Worm (Caenorhabditis elegans): Measurements from ENCODE around the gene nhr-100.
"Not testable (repeated sequence)": the region's sequence is repeated elsewhere in the genome, so short reads cannot be mapped to it uniquely, and the experiment has no call there.

Gene nhr-100

ce11 chrIV:9682514-9682913 is 46.0 kb upstream of the nhr-100 start, which contains the start of gene ins-7:
TSS of gene ins-7 (minus strand) at chrIV:9682845.
- TF ChIP-seq zfh-2 (GFP tag; conservative IDR thresholded peaks at IDR 0.05) = no peak
- TF ChIP-seq unc-62 (GFP tag; optimal IDR thresholded peaks at IDR 0.05) = peak; percentile 70
- TF ChIP-seq ets-4 (GFP tag; optimal IDR thresholded peaks at IDR 0.05) = peak; percentile 82
- no peak for TF ChIP-seq gei-17 (GFP tag; optimal IDR thresholded peaks at IDR 0.05)
- no peak for TF ChIP-seq bed-2 (GFP tag; IDR thresholded peaks at IDR 0.05)
- no peak for TF ChIP-seq egl-18 (GFP tag; IDR thresholded peaks at IDR 0.05)
- TF ChIP-seq repo-1 (tag; optimal IDR thresholded peaks at IDR 0.05) = no peak
- TF ChIP-seq ztf-22 (GFP tag; optimal IDR thresholded peaks at IDR 0.05) = peak; percentile 48
- no peak for TF ChIP-seq aptf-2 (GFP tag; conservative IDR thresholded peaks at IDR 0.05)
- TF ChIP-seq Y53F4B.3 (GFP tag; IDR thresholded peaks at IDR 0.05) = no peak
- TF ChIP-seq madf-3 (GFP tag; IDR thresholded peaks at IDR 0.05) = no peak
- TF ChIP-seq nhr-27 (tag; optimal IDR thresholded peaks at IDR 0.05) = no peak
- no peak for TF ChIP-seq Y79H2A.3 (GFP tag; conservative IDR thresholded peaks at IDR 0.05)
- TF ChIP-seq xnd-1 (tag; optimal IDR thresholded peaks at IDR 0.05) = no peak
- no peak for TF ChIP-seq snpc-4 (GFP tag; optimal IDR thresholded peaks at IDR 0.05)
- no peak for TF ChIP-seq snpc-4 (tag; optimal IDR thresholded peaks at IDR 0.05)
- no peak for TF ChIP-seq ceh-100 (GFP tag; IDR thresholded peaks at IDR 0.05)
- TF ChIP-seq C17E4.6 (GFP tag; IDR thresholded peaks at IDR 0.05) = no peak
- TF ChIP-seq snpc-1.3 (tag; optimal IDR thresholded peaks at IDR 0.05; ENCODE audit: insufficient read depth) = no peak
- no peak for TF ChIP-seq hmg-1.2 (GFP tag; IDR thresholded peaks at IDR 0.05)
- TF ChIP-seq Y53G8AR.9 (GFP tag; conservative IDR thresholded peaks at IDR 0.05) = no peak
- TF ChIP-seq nhr-80 (tag; optimal IDR thresholded peaks at IDR 0.05) = peak; percentile 86

- no peak for TF ChIP-seq hrde-1 (tag; optimal IDR thresholded peaks at IDR 0.05; ENCODE audit: borderline replicate concordance)
- no peak for TF ChIP-seq let-607 (tag; optimal IDR thresholded peaks at IDR 0.05)
- no peak for TF ChIP-seq aptf-3 (GFP tag; IDR thresholded peaks at IDR 0.05)
- TF ChIP-seq lir-1 (GFP tag; conservative IDR thresholded peaks at IDR 0.05) = no peak
- TF ChIP-seq Y67H2A.10 (GFP tag; conservative IDR thresholded peaks at IDR 0.05) = no peak
- TF ChIP-seq rpc-1 (optimal IDR thresholded peaks at IDR 0.05) = no peak
- no peak for TF ChIP-seq rpc-1 (tag; optimal IDR thresholded peaks at IDR 0.05)
- no peak for TF ChIP-seq mel-28 (tag; optimal IDR thresholded peaks at IDR 0.05; ENCODE audit: borderline replicate concordance)
- TF ChIP-seq Y53F4B.3 (GFP tag; IDR thresholded peaks at IDR 0.05) = no peak
- TF ChIP-seq ztf-26 (tag; optimal IDR thresholded peaks at IDR 0.05) = no peak
- TF ChIP-seq ztf-25 (GFP tag; IDR thresholded peaks at IDR 0.05) = no peak
- TF ChIP-seq sdz-38 (tag; optimal IDR thresholded peaks at IDR 0.05) = no peak
- no peak for TF ChIP-seq ztf-28 (GFP tag; IDR thresholded peaks at IDR 0.05)
- TF ChIP-seq hmg-1.2 (GFP tag; IDR thresholded peaks at IDR 0.05) = no peak
- TF ChIP-seq nhr-27 (tag; optimal IDR thresholded peaks at IDR 0.05) = no peak
Measured at ce11 chrIV:9683433-9683832, 45.0 kb upstream of the nhr-100 start, which contains the start of the genes htas-1 and ZK1251.3. TSS of gene htas-1 (minus strand) at chrIV:9683533. TSS of gene ZK1251.3 (plus strand) at chrIV:9683658.

ce11 chrIV:9688715-9689114 is 39.8 kb upstream of the nhr-100 start, which contains the start of gene msp-76:
TSS of gene msp-76 (plus strand) at chrIV:9689015.
- TF ChIP-seq ceh-58 (GFP tag; IDR thresholded peaks at IDR 0.05); atf-7 (tag; optimal IDR thresholded peaks at IDR 0.05); F57A8.1 (GFP tag; optimal IDR thresholded peaks at IDR 0.05): not testable (repeated sequence)
